Worm (Caenorhabditis elegans) whole organism, midembryonic: ENCODE data around the gene ima-1.

Source experiments
- T22C8.4 ChIP-seq: fragments of 200-800 bp; sonication (Bioruptor generic); IDR thresholded peaks from 2 replicates; pipeline ENCODE4 v1.3.6; 2022; ENCODE audit warnings: missing genetic modification characterization, missing compliant biosample characterization
- cog-1 ChIP-seq: sonication (generic microtip); optimal IDR thresholded peaks from 2 replicates; lab custom pipeline; 2016; ENCODE audit warnings: missing genetic modification characterization, missing compliant biosample characterization
- flt-1 ChIP-seq: fragments of 200-800 bp; sonication (Bioruptor generic); IDR thresholded peaks from 2 replicates; pipeline ENCODE4 v1.3.6; 2022; ENCODE audit warnings: missing genetic modification characterization, missing compliant biosample characterization
- klf-2 ChIP-seq: fragments of 200-800 bp; sonication (Bioruptor generic); conservative IDR thresholded peaks from 2 replicates; pipeline ENCODE4 v1.3.6; 2022; ENCODE audit warnings: missing genetic modification reagents, missing genetic modification characterization, missing compliant biosample characterization
- med-1 ChIP-seq: sonication (generic microtip); optimal IDR thresholded peaks from 2 replicates; lab custom pipeline; 2017; ENCODE audit warnings: missing genetic modification characterization, mild to moderate bottlenecking, missing compliant biosample characterization, antibody characterized with exemption, missing genetic modification reagents; ENCODE audit not compliant: insufficient read depth
- ref-1 ChIP-seq: fragments of 200-800 bp; sonication (Bioruptor generic); conservative IDR thresholded peaks from 2 replicates; pipeline ENCODE4 v1.3.6; 2022; ENCODE audit warnings: missing genetic modification reagents, missing genetic modification characterization, missing compliant biosample characterization
- tab-1 ChIP-seq: fragments of 200-800 bp; sonication (Bioruptor generic); IDR thresholded peaks from 2 replicates; pipeline ENCODE4 v1.3.6; 2022; ENCODE audit warnings: missing genetic modification characterization, missing compliant biosample characterization
- ztf-23 ChIP-seq: fragments of 200-800 bp; sonication (Bioruptor generic); IDR thresholded peaks from 2 replicates; pipeline ENCODE4 v1.3.6; 2022; ENCODE audit warnings: missing genetic modification reagents, missing genetic modification characterization, missing compliant biosample characterization
- ztf-29 ChIP-seq: fragments of 200-800 bp; sonication (Bioruptor generic); IDR thresholded peaks from 2 replicates; pipeline ENCODE4 v1.3.6; 2022; ENCODE audit warnings: missing genetic modification reagents, missing genetic modification characterization, missing compliant biosample characterization

The ima-1 gene

DNA sequence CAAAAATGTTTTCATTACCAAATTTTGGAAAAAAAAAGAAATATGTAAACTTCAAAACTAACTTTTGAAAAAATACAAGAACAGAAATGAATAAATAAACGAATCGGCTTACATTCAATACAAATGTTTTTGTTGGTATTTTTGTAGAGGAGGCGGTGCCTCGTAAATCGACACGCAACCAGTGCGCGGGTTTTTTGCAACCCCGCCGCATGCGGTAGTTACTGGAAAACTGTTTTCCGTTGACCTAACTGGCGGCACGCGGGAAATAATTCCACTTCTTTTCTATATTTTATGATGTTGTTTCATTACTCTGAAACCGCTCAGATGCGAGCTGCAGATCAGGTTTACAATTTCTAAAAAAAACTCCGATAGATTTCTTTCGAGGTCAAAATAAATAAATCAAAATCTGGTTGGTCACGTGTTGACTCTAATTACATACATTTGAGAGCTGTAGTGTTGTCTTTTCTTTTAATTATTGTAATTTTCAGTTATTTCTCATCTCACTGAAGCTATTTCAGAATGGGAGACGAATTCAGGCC, at the start of gene ima-1, which contains the start of gene dvc-1:
Gene ima-1, plus strand, starts transcription at position 489 of the 539 bp plus-strand sequence.
Gene dvc-1, minus strand, starts transcription at position 145 of the 539 bp plus-strand sequence.
- peak; percentile 73 for TF ChIP-seq klf-2 (GFP tag; lab: Robert Waterston, UW)
- TF ChIP-seq cog-1: peak; percentile 78
- peak; percentile 87 for TF ChIP-seq flt-1 (GFP tag; lab: Robert Waterston, UW)
- TF ChIP-seq ztf-29 (GFP tag; lab: Robert Waterston, UW): peak; percentile 27; the same call in 1 of the 2 replicates
- TF ChIP-seq T22C8.4 (GFP tag; lab: Robert Waterston, UW): peak; percentile 57
- peak; percentile 84 for TF ChIP-seq ztf-23 (GFP tag; lab: Robert Waterston, UW)
- peak; percentile 84 for TF ChIP-seq tab-1 (GFP tag; lab: Robert Waterston, UW)
- peak; percentile 92 for TF ChIP-seq med-1 (GFP tag; lab: Kevin White, UChicago)
- no peak for TF ChIP-seq ref-1

ce11 chrV:11190983-11191382, 48.5 kb upstream of the ima-1 start, which contains the start of gene lgc-49:
lgc-49 (plus strand) TSS chrV:11191283.
- TF ChIP-seq tab-1 (GFP tag; lab: Robert Waterston, UW) (no peak), ref-1 (no peak), cog-1 (no peak), ztf-29 (GFP tag; lab: Robert Waterston, UW) (no peak), flt-1 (GFP tag; lab: Robert Waterston, UW) (no peak), ztf-23 (GFP tag; lab: Robert Waterston, UW) (no peak)

- TF ChIP-seq tab-1 (GFP tag; lab: Robert Waterston, UW) (no peak), flt-1 (GFP tag; lab: Robert Waterston, UW) (no peak), cog-1 (no peak), ref-1 (no peak), ztf-29 (GFP tag; lab: Robert Waterston, UW) (no peak), klf-2 (GFP tag; lab: Robert Waterston, UW) (no peak), med-1 (GFP tag; lab: Kevin White, UChicago) (no peak), ztf-23 (GFP tag; lab: Robert Waterston, UW) (no peak)
Observed at ce11 chrV:11196109-11196508, 43.4 kb upstream of the ima-1 start, which contains the start of gene clc-6. clc-6 (minus strand) TSS chrV:11196209.

DNA sequence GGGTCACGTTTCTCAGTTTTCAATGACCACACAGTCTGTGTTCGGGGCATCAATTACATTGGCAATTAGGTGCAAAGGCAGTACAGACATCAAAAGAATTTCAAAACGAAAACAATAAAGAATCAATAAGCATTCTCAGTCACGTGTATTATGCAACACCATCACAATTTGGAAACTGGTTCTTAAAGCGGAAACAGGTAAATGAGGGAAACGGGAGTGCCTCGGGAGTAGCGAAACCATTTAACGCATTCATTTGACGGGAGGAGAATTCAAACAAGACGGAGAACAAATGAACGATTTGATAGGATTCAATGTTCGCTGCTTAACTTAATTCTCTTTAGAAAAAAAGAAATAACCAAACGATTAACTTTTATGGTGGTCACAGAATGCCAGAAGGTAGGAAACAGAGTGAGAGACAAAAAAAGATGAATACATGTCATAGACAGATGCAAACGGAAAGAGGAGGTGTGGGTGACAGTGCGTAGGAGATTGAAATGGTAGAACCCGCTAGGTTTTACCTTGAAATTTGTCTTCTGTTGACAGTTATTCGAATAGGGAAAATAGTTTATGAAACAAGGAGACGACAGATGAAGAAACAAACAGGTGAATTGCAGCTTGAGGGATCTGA, 42.7 kb upstream of the ima-1 start:
- no peak for TF ChIP-seq cog-1
- no peak for TF ChIP-seq med-1 (GFP tag; lab: Kevin White, UChicago)
- no peak for TF ChIP-seq ref-1
- no peak for TF ChIP-seq tab-1 (GFP tag; lab: Robert Waterston, UW)

- no peak for TF ChIP-seq flt-1 (GFP tag; lab: Robert Waterston, UW)
- TF ChIP-seq ztf-29 (GFP tag; lab: Robert Waterston, UW): no peak
- TF ChIP-seq T22C8.4 (GFP tag; lab: Robert Waterston, UW): no peak
- TF ChIP-seq ztf-23 (GFP tag; lab: Robert Waterston, UW): no peak
- no peak for TF ChIP-seq med-1 (GFP tag; lab: Kevin White, UChicago)
- no peak for TF ChIP-seq cog-1
- TF ChIP-seq klf-2 (GFP tag; lab: Robert Waterston, UW): no peak
- no peak for TF ChIP-seq tab-1 (GFP tag; lab: Robert Waterston, UW)
- TF ChIP-seq ref-1: no peak
Observed at ce11 chrV:11198094-11198493, 41.4 kb upstream of the ima-1 start.

DNA sequence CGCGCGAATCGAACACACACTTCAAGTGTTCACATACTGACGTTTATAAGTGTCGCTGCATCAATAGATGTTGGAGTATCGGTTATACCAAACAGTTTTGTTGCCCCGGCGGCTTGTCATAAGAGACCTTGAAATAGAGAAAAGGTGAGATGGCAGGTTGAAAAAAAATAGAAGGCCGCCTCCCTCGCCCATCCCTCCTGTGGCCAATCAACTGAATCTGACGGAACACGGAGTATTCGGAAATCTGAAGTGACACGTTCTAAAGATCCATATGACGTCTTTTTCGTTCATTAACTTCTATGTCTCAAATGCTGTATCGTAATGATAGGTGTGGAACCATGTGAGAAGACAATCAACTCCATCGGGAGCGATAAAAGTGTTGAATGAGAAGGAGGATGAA, 40.0 kb upstream of the ima-1 start:
- TF ChIP-seq T22C8.4 (GFP tag; lab: Robert Waterston, UW): no peak
- no peak for TF ChIP-seq ztf-23 (GFP tag; lab: Robert Waterston, UW)
- no peak for TF ChIP-seq ref-1
- no peak for TF ChIP-seq cog-1
- TF ChIP-seq flt-1 (GFP tag; lab: Robert Waterston, UW): no peak
- TF ChIP-seq klf-2 (GFP tag; lab: Robert Waterston, UW): no peak
- TF ChIP-seq ztf-29 (GFP tag; lab: Robert Waterston, UW): no peak
- TF ChIP-seq med-1 (GFP tag; lab: Kevin White, UChicago): no peak
- no peak for TF ChIP-seq tab-1 (GFP tag; lab: Robert Waterston, UW)

DNA sequence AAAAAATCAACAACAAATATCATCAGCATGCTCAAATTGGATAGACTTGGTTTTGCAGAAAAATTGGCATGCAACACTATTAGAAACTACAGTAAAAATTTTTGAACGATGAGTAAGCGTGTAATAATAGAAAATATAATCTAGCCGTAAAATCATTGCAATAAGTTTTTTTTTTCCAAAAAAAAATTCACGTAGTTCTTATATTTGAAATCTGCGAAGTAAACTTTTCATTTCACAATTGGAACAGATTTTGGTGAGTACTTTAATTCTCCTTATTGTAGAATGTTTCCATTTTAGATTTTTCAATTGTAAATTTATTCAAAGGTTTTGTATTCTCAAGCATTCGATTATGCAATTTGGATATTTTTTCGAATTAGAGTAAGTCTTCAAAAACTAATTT, 39.2 kb upstream of the ima-1 start, which contains the start of gene K10D6.3:
Gene K10D6.3, plus strand, starts transcription at position 301 of the 400 bp plus-strand sequence.
- TF ChIP-seq ztf-23 (GFP tag; lab: Robert Waterston, UW) (no peak), med-1 (GFP tag; lab: Kevin White, UChicago) (no peak)

DNA sequence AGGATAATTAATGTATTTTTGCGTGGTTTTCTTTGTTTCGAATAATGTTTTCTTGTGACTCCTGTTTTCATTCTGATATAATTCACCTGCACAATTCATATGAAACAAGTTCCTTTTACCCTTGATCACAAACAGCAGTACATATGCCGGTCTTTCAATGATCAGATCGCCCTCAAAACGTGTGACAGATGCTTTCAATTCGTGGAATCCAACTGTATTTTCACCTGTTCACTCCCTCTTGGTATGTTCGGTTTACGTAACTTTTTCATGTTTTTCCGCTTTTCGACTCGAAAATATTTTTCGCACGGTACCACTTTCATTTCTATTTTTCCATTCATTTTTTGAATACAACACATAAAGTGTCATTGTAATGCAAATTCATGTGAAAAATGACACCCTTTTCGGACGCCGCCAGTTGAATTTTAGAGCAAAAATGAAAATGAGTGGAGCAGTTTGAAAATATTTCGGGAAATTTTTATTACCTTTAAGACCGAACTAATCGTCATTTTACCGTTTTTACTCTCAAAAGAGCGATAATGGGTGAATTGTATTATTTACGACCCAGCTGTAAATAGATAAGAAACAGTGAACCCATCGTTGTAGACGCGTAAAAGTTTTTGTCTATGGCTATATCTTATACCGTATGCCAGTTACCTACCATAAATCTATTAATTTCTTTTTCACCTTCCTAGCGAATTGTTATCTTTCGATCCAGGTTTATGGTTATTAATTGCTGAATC, 37.5 kb upstream of the ima-1 start, which contains the start of gene K10D6.4:
Gene K10D6.4, plus strand, starts transcription at position 100 of the 740 bp plus-strand sequence.
- TF ChIP-seq ztf-23 (GFP tag; lab: Robert Waterston, UW) (no peak), klf-2 (GFP tag; lab: Robert Waterston, UW) (no peak), tab-1 (GFP tag; lab: Robert Waterston, UW) (no peak), cog-1 (no peak)

DNA sequence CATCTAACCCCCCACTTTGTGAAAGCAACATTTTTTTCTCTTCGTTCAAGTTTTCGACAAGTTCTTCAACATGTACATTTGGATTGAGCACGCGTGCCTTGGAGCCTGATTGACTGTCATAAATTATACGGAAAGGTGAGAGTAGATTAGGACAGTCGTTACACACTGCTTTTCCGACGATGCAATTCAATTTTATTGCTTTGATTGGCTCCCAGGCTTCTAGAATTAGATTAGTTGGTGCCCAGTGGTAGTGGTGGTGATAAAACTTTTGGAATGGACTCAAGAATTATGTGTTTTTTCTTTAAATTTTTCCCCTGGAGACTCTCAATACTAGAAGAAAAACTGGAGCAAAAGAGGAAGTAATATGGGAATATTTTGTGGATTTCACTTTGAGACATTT, 35.0 kb upstream of the ima-1 start:
- TF ChIP-seq flt-1 (GFP tag; lab: Robert Waterston, UW) (no peak), ztf-29 (GFP tag; lab: Robert Waterston, UW) (no peak), ref-1 (no peak), cog-1 (no peak)
